Worm (Caenorhabditis elegans) whole organism, midembryonic: Measurements from ENCODE around the gene znfx-1.

ENCODE experiments used
- T22C8.4 ChIP-seq: fragments of 200-800 bp; sonication (Bioruptor generic); IDR thresholded peaks from 2 replicates; pipeline ENCODE4 v1.3.6; 2022; ENCODE audit warnings: missing genetic modification characterization, missing compliant biosample characterization
- cog-1 ChIP-seq: sonication (generic microtip); optimal IDR thresholded peaks from 2 replicates; lab custom pipeline; 2016; ENCODE audit warnings: missing genetic modification characterization, missing compliant biosample characterization
- flt-1 ChIP-seq: fragments of 200-800 bp; sonication (Bioruptor generic); IDR thresholded peaks from 2 replicates; pipeline ENCODE4 v1.3.6; 2022; ENCODE audit warnings: missing genetic modification characterization, missing compliant biosample characterization
- klf-2 ChIP-seq: fragments of 200-800 bp; sonication (Bioruptor generic); conservative IDR thresholded peaks from 2 replicates; pipeline ENCODE4 v1.3.6; 2022; ENCODE audit warnings: missing genetic modification reagents, missing genetic modification characterization, missing compliant biosample characterization
- med-1 ChIP-seq: sonication (generic microtip); optimal IDR thresholded peaks from 2 replicates; lab custom pipeline; 2017; ENCODE audit warnings: missing genetic modification characterization, mild to moderate bottlenecking, missing compliant biosample characterization, antibody characterized with exemption, missing genetic modification reagents; ENCODE audit not compliant: insufficient read depth
- ref-1 ChIP-seq: fragments of 200-800 bp; sonication (Bioruptor generic); conservative IDR thresholded peaks from 2 replicates; pipeline ENCODE4 v1.3.6; 2022; ENCODE audit warnings: missing genetic modification reagents, missing genetic modification characterization, missing compliant biosample characterization
- tab-1 ChIP-seq: fragments of 200-800 bp; sonication (Bioruptor generic); IDR thresholded peaks from 2 replicates; pipeline ENCODE4 v1.3.6; 2022; ENCODE audit warnings: missing genetic modification characterization, missing compliant biosample characterization
- ztf-23 ChIP-seq: fragments of 200-800 bp; sonication (Bioruptor generic); IDR thresholded peaks from 2 replicates; pipeline ENCODE4 v1.3.6; 2022; ENCODE audit warnings: missing genetic modification reagents, missing genetic modification characterization, missing compliant biosample characterization
- ztf-29 ChIP-seq: fragments of 200-800 bp; sonication (Bioruptor generic); IDR thresholded peaks from 2 replicates; pipeline ENCODE4 v1.3.6; 2022; ENCODE audit warnings: missing genetic modification reagents, missing genetic modification characterization, missing compliant biosample characterization

DNA sequence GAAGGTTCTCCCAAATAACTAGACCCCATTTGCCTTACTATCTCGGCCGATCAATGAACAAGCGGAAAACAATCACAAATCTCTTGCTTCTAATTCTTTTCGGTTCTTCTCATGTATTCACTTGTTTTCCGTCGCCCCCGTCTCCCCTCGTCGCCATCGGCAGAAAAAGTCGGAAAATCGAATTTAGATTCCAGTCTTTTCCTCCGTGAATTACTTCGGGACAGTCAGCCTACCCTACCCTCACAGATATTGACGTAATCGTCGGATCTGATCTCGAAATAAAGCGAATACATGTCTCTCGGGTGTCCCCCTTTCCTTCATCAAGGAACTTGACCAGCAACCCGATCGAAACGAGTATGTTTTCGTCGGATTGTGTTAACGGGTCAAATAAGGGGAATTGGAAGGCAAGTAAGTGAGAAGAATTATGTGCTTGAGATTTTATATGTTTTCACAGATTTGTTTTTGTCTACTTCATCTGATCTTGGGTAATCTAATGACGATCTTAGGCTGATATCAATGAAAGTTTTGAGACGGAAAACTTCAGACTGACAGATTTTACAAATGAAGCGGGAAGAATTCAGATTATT, 22.9 kb upstream of the znfx-1 start:
- TF ChIP-seq ref-1, result no peak
- TF ChIP-seq tab-1, result no peak
- no peak for TF ChIP-seq ztf-23 (GFP tag; lab: Robert Waterston, UW)
- TF ChIP-seq med-1 (GFP tag; lab: Kevin White, UChicago), result no peak
- no peak for TF ChIP-seq T22C8.4 (GFP tag; lab: Robert Waterston, UW)
- no peak for TF ChIP-seq flt-1 (GFP tag; lab: Robert Waterston, UW)
- no peak for TF ChIP-seq cog-1 (tag; lab: Kevin White, UChicago)
- no peak for TF ChIP-seq ztf-29 (GFP tag; lab: Robert Waterston, UW)
- TF ChIP-seq klf-2 (GFP tag; lab: Robert Waterston, UW), result no peak
